Fruit fly (Drosophila melanogaster) S2 (cell line): ENCODE data around the gene Frq1.

Experiments used
- CG8478 ChIP-seq: fragments of >200 bp; optimal IDR thresholded peaks from 2 replicates; lab custom pipeline; 2018
- CTCF ChIP-seq, 2 experiments: fragments of >200 bp; optimal IDR thresholded peaks; 2 replicates each; lab custom pipeline; 2018

Gene Frq1

DNA sequence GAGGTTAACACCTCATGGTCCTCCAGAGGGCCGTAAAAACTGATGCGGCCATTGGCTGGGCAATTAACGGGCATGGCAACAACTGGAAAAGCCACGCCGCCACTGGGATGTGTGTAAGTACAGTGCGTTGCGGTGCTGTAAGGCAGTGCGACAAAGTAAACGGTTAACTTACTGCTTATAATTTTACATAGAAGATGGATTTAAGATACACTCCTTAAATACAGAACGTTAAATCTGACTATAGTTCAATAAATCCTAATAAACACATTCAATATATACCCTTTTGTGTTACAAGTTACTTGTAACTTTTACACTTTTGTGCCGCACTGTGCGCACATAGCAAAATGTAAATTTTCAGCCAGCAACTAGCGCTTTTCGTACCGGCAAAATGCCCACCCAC is 2.2 kb upstream of the Frq1 start:
- TF ChIP-seq CG8478 (lab: Kevin White, UChicago) (no peak), CTCF (optimal IDR thresholded peaks at IDR 0.05; lab: Kevin White, UChicago) (no peak)

DNA sequence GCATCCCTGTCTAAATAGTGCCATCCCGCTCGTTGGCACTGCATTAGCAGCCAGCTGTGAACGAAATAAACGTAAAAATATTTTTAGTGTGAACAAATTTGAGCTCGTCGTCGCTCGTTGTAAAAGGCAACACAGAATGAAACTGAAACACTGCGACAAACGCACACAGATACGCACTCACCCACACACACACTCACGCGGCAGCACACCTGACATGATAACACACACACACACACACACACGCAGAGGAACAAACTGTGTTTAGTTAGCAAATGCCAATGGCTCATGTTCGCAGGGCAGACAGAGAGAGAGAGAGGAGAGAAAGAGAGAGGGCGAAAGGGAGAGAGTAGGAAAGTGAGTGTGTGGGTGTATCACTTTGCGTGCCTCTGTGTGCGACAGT is 3.8 kb downstream of the Frq1 start:
- no peak for TF ChIP-seq CTCF (optimal IDR thresholded peaks at IDR 0.05; lab: Kevin White, UChicago)
- no peak for TF ChIP-seq CG8478 (lab: Kevin White, UChicago)

DNA sequence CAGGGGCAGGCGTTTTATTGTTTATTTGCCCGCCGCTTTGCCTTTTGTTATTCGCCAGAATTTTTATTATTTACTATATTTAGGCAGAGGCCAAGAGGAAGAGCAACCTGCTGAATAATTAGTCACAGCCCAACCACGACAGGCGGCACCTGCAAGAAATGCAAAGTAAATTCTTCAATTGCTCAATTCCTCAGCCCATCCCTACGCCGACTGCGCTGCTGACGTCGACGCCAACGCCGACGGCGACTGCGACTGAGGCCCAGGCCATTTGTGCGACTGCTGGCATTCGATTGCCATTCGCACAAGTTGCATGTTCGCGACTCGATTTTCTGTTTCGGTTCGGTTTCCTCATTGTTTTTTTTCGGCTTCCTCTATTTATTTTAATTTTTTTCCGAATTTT is 22.1 kb downstream of the Frq1 start, which contains the start of gene Frq2:
Frq2 (plus strand) TSS at position 301 of the 400 bp plus-strand sequence.
- TF ChIP-seq CTCF (optimal IDR thresholded peaks at IDR 0.05; lab: Kevin White, UChicago) (no peak), CG8478 (lab: Kevin White, UChicago) (no peak)

DNA sequence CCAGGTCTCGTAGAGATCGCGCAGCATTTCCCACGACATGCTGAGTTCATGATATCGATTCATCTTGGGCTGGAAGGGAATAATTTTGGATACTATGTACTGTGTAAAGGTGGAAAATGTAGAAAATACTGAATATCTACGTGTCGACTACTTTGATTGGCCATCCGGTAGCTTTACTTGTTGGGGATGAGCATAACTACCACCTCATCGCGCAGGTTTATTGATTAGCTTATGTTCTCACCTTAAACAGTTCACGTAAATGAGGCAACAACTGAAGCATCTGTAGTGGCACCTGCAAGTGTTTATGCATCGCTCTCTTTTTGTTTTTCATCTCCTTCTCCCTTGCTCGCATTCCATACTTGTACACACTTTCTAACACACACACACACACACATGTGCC is 24.2 kb downstream of the Frq1 start, which contains the start of gene Andorra:
Andorra (minus strand) TSS at position 101 of the 400 bp plus-strand sequence.
- TF ChIP-seq CTCF (optimal IDR thresholded peaks at IDR 0.05; lab: Kevin White, UChicago) (no peak), CG8478 (lab: Kevin White, UChicago) (no peak)

DNA sequence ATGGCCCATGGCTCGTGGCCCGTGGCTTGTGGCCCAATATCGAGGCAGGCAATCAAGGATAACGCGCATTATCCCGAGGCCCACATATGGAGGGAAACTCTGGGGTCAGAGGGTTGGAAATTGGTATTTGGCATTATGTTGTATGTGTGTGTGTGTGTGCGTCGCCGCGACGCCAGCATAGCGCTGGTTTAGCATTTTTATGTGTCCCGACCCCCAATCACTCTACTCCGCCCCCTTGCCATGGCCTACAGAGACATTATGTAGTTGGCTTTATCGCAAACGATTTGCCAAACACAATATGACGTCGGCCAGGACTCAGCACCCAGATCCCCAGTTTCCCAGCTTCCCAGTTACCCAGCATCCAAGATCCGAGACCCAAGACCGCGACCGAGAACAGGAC is 26.0 kb downstream of the Frq1 start:
- TF ChIP-seq CG8478 (lab: Kevin White, UChicago) (no peak), CTCF (optimal IDR thresholded peaks at IDR 0.05; lab: Kevin White, UChicago) (no peak)

DNA sequence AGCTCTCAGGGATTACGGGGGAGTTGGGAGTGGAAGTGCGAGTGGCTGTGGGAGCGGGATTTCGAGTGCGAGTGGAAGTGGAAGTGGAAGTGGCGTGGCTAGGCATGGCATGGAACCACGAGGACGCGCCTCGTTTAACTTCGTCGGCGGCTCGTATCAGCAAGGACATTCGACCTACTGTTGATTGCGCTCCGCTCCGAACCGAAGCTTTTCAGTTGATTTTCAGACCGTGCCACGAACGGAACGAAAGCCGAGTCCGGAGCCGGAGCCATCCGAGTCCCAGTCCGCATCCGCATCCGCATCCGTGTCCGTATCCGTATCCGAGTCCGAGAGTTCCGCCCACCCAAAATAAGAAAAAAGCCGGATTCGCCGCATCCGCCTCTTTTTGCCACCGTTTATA is 30.8 kb downstream of the Frq1 start:
- no peak for TF ChIP-seq CTCF (optimal IDR thresholded peaks at IDR 0.05; lab: Kevin White, UChicago)
- TF ChIP-seq CG8478 (lab: Kevin White, UChicago): no peak

DNA sequence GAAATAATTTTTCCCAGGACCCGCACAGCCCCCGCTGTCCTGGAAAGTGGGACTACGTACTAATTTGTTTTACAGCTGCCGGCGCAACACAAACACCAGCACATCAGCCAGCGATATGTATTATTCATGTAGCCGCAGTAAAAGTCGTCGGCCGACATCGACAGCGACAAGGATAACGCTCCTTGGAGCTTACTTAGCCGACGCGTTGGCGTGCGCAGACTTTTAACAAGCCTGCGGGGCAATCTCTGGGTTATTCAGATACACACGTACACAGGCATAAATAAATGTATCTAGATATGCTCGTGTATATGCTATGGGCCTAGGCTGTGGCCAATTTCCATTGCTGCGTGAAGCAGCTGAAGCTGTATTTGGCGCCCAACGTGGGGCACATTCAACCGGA is 42.5 kb downstream of the Frq1 start:
- TF ChIP-seq CTCF (optimal IDR thresholded peaks at IDR 0.05; lab: Kevin White, UChicago) (no peak), CG8478 (lab: Kevin White, UChicago) (no peak)

DNA sequence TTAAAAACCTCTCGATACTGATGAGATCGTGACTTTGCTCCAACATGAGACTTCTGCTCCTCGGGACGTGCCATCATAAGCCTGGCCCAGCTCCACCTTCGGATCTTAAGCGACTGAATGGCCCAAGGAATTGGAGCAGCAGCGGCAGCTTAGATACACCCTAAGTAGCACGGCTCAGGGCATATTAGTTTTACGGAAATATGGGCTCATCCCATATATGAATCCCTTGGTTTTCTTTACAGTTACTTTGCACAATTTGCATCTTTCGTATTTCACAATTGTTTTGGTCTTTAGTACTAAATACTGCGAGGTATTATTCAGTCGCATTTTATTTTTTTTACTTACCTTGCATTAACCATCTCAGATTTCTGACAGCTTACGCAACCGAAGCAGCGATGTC is 49.9 kb downstream of the Frq1 start, which contains the start of gene Hesr:
Hesr (minus strand) TSS at position 101 of the 400 bp plus-strand sequence.
- no peak for TF ChIP-seq CG8478 (lab: Kevin White, UChicago)
- no peak for TF ChIP-seq CTCF (optimal IDR thresholded peaks at IDR 0.05; lab: Kevin White, UChicago)

DNA sequence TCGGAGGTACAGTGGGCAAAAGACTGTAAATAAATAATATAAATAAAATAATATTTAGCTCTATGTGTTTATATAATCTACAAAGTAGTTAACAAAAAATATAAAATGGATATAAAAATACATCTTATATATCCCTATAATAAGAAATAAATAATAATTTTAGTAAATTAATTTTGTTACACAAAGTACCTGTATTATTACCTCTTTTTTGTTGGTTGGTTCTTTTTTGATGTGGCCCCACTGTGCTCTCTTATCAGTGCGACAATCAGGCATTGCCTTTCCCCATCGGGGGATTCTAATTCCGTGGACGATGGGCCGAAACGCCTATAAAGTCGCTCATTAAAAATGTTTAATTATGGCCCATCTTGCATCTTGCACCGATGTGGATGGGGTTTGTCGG is 52.4 kb downstream of the Frq1 start:
- TF ChIP-seq CG8478 (lab: Kevin White, UChicago) (no peak), CTCF (optimal IDR thresholded peaks at IDR 0.05; lab: Kevin White, UChicago) (no peak)

DNA sequence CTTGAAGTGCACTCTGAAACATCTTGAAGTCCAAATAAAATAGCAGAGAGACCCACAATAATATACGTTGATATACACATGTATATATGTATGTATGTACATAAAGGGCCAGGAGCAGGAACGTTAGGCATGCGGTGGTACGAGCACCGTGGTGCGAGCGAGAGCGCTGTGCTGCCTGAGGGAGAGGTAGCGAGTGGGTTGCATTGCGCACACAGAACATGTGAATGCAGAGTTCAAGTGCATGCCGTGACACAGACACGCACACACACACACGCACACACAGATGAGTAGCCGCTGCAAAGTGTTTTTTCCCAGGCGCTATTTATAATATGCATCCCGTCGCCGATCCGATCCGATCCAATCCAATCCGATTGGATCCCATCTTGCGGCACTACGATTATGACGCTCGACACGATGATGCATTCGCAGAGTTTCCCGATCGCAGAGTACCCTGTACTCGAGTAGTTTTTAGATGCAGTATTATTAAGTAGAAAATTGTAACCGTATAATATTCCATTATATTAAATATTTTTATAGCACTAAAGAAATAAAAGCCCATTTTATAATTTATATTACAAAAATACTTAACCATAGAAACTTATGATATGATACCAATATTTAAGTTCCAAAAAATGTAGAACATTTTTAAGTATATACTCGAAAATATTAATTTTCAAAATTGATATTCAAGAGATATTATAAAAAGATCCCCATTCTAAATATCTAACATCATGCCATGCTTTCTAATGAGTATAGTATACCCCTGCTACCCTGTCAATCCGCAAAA is 53.1 kb downstream of the Frq1 start:
- TF ChIP-seq CG8478 (lab: Kevin White, UChicago) (no peak), CTCF (optimal IDR thresholded peaks at IDR 0.05; lab: Kevin White, UChicago) (no peak)

DNA sequence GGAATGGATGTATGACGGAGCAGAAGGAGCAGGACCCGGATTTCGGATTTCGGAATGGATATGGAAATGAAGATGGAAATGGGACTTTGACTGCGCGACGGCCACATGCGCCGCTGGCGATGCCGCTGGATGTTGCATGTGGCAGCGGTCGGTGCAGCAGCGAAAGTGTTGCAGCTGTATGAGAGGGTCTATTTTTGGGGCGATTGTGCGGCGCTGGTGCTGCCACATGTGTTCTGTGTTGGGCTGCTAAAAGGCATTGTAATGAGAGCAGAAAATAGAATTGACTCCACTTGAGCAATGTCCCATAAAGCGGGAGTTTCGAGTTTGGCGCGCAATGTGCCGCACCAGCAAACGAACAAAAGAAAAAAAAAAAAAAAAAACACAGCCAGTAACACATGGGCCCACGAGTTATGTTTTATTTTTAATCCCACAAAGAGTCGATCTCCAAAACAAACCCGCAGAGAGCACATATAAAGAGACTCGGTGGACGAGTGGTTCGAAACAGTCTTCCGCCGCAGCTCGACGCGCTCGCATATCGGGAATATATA is 53.8 kb downstream of the Frq1 start, which contains the start of gene Him:
Him (plus strand) TSS at position 498 of the 548 bp plus-strand sequence.
- TF ChIP-seq CG8478 (lab: Kevin White, UChicago) (no peak), CTCF (optimal IDR thresholded peaks at IDR 0.05; lab: Kevin White, UChicago) (no peak)
